Worm (Caenorhabditis elegans) whole organism, early embryonic: Measurements from ENCODE around the gene clec-31.

Experiments
- aly-1 ChIP-seq: sonication (generic microtip); optimal IDR thresholded peaks from 2 replicates; lab custom pipeline; 2016; ENCODE audit warnings: missing genetic modification characterization, missing compliant biosample characterization
- ama-1 ChIP-seq: fragments of 150-350 bp; optimal IDR thresholded peaks from 2 replicates; lab custom pipeline; 2014
- flt-1 ChIP-seq: fragments of 200-800 bp; sonication (Bioruptor generic); IDR thresholded peaks from 2 replicates; pipeline ENCODE4 v1.3.6; 2022; ENCODE audit warnings: missing genetic modification characterization, missing compliant biosample characterization
- hmbx-1 ChIP-seq: sonication (generic microtip); optimal IDR thresholded peaks from 2 replicates; lab custom pipeline; 2016; ENCODE audit warnings: mild to moderate bottlenecking, missing genetic modification characterization, missing compliant biosample characterization

DNA sequence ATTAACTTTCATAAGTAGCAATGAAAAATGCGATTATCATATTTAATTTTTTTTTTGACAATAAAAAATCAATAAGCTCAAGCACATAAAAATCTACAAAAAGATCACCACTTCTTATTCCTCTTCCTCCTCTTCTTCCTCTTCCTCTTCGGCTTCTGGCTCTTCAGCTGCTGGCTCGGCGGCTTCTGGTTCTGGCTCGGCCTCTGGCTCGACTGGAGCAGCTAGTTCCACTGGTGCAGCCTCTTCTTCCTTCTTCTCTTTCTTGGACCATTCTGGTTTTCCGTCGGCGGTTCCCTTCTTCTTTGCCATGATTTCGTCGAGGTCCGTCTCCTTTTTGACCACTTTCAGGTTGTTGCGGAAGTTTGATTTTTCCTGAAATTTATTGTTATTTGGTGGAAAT, 24.2 kb downstream of the clec-31 start:
- TF ChIP-seq ama-1 (lab: Kevin White, UChicago) = no peak
- no peak for TF ChIP-seq flt-1 (GFP tag; lab: Robert Waterston, UW)
- TF ChIP-seq hmbx-1 (tag; lab: Kevin White, UChicago) = no peak
- TF ChIP-seq aly-1 (tag; lab: Kevin White, UChicago) = no peak
